Fruit fly (Drosophila melanogaster) Kc167 (cell line): ENCODE data around the gene CG4613.

Experiments
- Myc ChIP-seq: fragments of >200 bp; optimal IDR thresholded peaks from 2 replicates; lab custom pipeline; 2017; ENCODE audit warnings: missing external identifiers
- Sin3A ChIP-seq: fragments of >200 bp; optimal IDR thresholded peaks from 2 replicates; lab custom pipeline; 2018; ENCODE audit warnings: missing external identifiers
- h ChIP-seq: fragments of >200 bp; optimal IDR thresholded peaks from 3 replicates; lab custom pipeline; 2018; ENCODE audit warnings: missing external identifiers
- insv ChIP-seq: fragments of >200 bp; optimal IDR thresholded peaks from 3 replicates; lab custom pipeline; 2018; ENCODE audit warnings: missing external identifiers
- psq ChIP-seq: fragments of >200 bp; optimal IDR thresholded peaks from 2 replicates; lab custom pipeline; 2017; ENCODE audit warnings: missing external identifiers
- ttk ChIP-seq: sonication (Bioruptor generic); optimal IDR thresholded peaks from 2 replicates; lab custom pipeline; 2017; ENCODE audit warnings: missing external identifiers

Gene CG4613

DNA sequence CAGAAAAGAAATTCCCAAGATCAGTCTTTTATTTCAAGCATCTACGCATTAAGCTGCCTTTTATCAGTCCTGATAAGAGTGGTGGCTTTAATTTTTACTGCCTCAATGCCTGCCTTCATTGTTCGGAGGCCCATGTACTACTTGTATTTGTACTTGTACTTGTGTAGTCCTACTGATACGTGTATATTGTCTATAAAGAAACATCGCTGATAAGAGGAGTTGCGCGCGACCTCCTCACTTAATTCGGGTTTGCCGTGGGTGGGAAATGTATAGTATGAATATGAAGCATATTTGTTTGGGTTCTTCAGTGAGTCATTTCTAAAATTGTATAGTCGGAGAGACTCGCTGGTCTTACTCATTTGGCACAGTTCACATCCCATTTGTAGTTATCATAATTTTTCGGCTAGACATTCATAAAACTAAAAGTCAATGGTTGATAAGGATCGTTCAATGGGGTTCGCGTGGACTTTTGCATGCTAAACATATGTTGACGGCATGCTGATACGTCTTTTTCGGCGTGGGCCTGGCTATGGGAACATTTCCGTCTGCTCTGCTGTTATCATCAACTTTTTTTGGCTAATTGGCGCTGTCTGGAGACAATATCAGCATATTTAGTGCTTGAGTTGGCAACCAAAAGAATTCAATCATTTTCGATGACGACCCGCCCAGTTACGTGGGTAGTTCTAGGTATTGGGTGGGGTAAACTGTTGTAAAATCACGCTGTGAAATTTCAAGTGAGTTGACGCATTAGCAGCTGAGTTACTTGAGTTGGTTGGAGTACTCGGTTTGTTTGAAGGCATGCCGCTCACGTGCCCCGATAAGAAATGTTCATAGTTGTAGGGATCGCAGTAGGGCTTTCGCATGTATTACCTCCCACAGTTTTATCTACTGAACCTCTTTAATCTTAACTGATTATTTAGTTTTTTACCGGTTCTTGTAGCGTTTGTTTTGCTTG lies 26.6 kb upstream of the CG4613 start:
- TF ChIP-seq h (lab: Kevin White, UChicago) (no peak), psq (lab: Kevin White, UChicago) (no peak), insv (no peak), Myc (lab: Kevin White, UChicago) (no peak), Sin3A (lab: Kevin White, UChicago) (no peak), ttk (lab: Kevin White, UChicago) (no peak)

DNA sequence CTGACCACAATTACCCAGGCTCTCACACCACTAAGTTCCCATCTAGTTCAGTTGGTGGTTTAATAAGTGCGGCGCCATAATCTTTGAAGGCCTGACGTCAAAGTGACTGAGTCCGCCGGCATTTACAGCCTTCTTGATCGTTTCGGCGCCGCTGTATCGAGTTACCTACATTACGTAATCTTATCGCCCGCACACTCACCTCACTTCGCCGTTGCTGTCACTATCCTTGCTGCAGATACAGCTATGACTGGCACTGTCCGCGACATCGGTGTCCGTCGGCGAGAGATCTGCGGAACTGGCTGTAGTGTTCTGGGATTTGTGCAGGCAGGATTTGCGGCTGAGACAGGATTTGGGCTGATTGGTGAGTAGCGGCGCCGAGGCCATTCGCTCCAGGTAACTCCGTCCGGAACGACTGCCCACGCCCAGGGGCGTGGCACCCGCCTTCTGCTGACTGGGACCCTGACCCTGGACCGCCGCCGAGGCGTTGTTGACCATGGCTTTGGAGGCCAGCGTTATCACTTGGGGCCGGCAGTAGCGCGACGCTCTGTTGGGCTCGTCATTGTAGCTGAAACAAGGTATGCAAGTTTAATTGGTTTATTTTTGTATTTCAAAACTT lies 25.5 kb upstream of the CG4613 start:
- TF ChIP-seq h (lab: Kevin White, UChicago) (no peak), psq (lab: Kevin White, UChicago) (no peak), ttk (lab: Kevin White, UChicago) (no peak), Sin3A (lab: Kevin White, UChicago) (no peak), Myc (lab: Kevin White, UChicago) (no peak), insv (no peak)

DNA sequence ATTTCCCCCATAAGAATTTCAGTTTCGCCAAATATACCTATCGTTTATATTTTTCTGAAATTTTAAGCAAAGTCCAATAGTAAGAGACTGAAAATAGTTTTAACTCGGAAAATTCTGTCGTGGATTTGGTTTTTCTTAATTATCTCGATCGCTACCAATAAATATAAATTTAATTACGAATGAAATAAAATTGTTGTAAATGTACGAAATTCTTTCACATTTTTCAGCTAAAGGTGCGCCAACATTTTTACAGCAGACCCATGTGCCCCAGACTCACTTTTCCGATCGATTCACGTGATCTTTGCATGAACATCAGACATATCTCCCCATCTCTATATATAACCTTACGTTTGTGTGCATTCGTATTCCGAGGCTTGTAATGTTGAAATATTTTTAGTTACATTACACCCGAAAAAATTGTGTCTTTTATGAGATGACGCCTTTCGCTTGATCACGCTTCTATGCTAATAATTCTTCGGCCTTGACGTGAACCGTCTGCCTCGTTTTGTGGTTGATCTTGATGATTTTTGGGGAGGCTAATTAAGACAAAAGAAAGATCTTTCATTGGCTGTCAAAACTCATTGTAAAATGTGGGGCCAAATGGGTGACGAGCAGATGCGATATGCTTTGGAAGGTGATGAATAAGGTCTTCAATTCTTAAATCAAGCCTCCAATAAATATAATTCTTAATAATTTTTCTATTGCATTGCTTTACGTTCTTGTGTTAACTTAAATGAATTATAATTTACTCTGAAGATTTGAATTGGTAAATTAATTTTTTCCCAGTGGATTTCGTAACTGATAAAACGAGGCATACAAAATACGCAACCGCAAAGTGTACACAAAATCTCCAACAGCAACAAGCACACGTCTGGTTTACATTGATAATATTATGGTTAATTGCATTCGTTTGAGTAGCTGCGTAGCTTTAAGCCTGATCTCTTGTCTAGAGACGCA lies 23.8 kb upstream of the CG4613 start:
- no peak for TF ChIP-seq psq (lab: Kevin White, UChicago)
- no peak for TF ChIP-seq h (lab: Kevin White, UChicago)
- TF ChIP-seq ttk (lab: Kevin White, UChicago) = no peak
- no peak for TF ChIP-seq insv
- no peak for TF ChIP-seq Sin3A (lab: Kevin White, UChicago)
- no peak for TF ChIP-seq Myc (lab: Kevin White, UChicago)

DNA sequence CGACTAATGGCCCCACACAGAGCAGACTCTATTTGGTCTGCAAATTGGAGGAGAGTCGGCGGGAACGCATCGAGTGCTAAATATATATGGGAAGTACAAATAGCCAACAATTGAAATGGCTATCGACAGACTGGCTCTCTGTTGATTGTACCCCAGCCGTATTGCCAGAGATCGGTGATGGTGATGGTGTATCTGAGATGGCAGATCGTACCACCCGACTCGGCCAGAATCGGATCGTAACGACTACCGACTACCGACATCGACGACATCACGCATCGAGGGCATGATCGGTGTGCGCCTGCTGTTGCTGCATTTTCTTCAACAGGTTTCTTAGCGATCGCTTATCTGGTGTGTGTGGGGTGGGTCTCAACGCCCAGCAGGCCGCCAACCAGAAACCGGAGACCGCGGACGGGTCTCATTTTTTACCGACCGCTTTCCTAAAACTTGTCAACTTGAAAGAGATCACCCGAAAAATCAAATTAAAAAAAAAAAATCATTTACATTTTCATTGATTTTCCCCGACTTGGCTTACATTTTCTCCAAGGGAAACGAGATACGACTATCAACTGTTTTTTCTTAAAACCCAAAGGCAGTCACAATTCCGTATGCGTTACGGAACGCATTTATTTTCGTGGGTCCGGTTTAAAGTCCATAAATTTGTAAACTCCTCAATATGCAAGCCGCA lies 22.6 kb upstream of the CG4613 start:
- no peak for TF ChIP-seq ttk (lab: Kevin White, UChicago)
- no peak for TF ChIP-seq insv
- no peak for TF ChIP-seq Sin3A (lab: Kevin White, UChicago)
- no peak for TF ChIP-seq Myc (lab: Kevin White, UChicago)
- TF ChIP-seq h (lab: Kevin White, UChicago) = no peak
- TF ChIP-seq psq (lab: Kevin White, UChicago) = no peak

DNA sequence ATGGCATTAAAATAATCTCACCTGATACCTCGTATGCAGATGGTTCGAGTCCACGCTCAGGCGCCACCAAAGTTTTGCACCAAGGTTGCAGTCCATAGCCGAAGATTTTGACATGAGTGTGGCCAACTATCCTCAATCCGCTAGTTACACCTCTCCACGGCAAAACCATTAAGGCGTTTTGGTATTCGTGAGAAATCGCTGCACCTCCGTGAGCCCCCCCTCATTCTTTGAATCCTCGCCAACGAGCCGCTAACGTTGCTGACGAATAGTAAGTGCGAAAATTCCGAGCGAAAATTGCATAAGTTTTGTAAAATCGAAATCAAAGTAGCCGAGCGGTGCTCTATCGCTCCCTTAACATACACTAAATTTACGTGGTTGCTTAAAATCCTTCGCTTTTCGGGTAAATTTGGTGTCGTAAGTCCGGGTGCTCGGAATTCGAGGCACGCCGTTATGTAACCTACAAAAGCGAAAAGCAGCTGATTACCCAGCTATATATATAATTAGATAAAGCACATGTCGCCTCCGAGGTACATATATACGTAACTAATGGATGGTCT lies 16.0 kb upstream of the CG4613 start, which contains the start of gene Mpcp2:
Gene Mpcp2, plus strand, starts transcription at position 217 of the 557 bp plus-strand sequence.
- TF ChIP-seq insv (no peak), Sin3A (lab: Kevin White, UChicago) (no peak), ttk (lab: Kevin White, UChicago) (no peak), h (lab: Kevin White, UChicago) (no peak), Myc (lab: Kevin White, UChicago) (no peak), psq (lab: Kevin White, UChicago) (no peak)

DNA sequence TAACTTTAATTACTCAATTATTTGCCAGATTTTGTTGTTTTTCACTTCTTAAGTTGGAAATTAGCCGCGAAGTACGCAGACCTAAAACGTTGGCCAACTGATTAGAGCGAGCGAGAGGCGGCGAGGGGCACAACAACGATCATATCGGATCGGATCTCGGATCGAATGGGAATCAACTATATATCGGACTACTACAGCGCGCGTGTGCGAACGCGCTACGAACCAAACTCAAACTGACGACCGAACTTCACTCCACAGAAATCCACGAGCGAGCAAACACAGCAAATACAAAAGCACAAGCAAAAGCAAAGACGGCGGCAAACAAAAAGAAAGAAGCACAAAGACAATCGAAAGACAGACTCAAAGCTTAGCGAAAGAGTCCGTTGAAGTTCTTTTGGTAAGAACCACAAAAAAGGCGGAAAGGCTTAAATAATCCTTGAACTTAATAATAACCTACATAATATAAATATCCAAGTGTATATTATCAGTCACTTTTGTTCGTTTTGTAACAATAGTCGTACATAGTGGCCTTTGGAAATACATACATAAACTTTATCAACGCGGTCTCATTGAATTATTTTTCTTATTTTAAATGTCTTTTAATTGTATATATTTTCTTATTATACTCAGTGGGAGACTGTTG lies 14.7 kb upstream of the CG4613 start, which contains the start of the genes bbg and CG43246:
Gene bbg, minus strand, starts transcription at position 235 of the 643 bp plus-strand sequence.
Gene CG43246, plus strand, starts transcription at position 593 of the 643 bp plus-strand sequence.
- TF ChIP-seq h (lab: Kevin White, UChicago) (no peak), insv (no peak), ttk (lab: Kevin White, UChicago) (no peak), psq (lab: Kevin White, UChicago) (no peak), Sin3A (lab: Kevin White, UChicago) (no peak), Myc (lab: Kevin White, UChicago) (no peak)

DNA sequence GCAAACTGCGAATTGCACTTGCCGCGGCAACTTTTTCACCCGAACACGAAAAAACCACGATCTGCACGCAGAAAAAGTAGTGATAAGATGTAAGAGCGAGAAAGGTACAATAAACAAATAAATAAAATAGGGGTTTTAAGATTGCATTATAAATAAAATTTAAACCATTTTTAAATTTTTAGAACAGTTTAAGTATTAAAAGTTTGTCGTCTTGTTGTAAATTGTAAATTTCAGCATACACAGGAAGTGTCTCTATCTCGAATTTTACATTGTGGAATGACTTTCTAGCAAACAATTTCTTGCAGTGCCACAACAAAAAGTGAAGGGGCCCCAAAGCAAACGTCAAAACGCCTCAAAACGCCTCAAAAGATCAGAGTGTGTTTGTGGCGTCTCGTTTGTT lies 13.1 kb upstream of the CG4613 start:
- TF ChIP-seq insv = no peak
- TF ChIP-seq Myc (lab: Kevin White, UChicago) = no peak
- no peak for TF ChIP-seq ttk (lab: Kevin White, UChicago)
- no peak for TF ChIP-seq h (lab: Kevin White, UChicago)
- no peak for TF ChIP-seq Sin3A (lab: Kevin White, UChicago)
- TF ChIP-seq psq (lab: Kevin White, UChicago) = no peak

DNA sequence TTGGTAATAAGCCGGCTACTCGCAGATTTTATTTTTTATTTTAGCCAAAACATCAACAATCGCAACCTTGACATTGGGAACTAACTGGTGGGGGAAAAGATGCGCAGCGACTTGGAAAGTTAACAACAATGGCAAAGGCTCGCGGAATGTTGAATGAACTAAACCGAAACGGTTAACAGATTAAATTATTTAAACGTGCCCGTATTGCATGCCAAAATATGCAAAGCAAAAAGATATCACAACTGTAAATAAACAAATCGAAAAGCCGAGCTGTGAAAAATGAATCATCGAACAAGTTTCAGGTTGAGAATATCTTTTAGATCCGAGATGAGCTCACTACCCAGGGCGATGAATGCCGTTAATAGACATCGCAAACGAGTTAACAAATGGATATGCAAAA lies 11.6 kb upstream of the CG4613 start:
- TF ChIP-seq insv = no peak
- TF ChIP-seq Myc (lab: Kevin White, UChicago) = no peak
- no peak for TF ChIP-seq psq (lab: Kevin White, UChicago)
- TF ChIP-seq ttk (lab: Kevin White, UChicago) = no peak

DNA sequence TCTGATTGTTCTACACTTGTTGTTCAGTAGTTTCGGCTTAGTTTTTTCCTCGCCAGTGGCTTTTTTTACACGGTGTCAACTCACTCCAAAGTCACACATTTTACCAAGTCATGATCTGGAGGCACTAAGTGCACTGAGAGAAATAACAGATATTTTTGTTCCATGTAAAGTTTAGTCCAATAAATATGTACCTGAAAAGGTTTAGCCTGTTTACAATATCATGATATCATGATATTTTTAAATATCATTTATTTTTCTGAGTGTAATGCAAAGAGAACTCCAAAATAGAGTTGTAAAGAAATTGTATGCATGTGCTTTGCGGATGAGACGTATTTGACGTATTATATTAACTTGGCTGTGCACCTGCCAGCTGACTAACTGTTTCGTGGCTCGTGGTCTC lies 10.3 kb upstream of the CG4613 start:
- TF ChIP-seq psq (lab: Kevin White, UChicago) (no peak), ttk (lab: Kevin White, UChicago) (no peak)
